Worm (Caenorhabditis elegans) whole organism, L2 larva: ENCODE data around the gene pck-3.

Source experiments
- C34F6.9 ChIP-seq: fragments of 150-350 bp; optimal IDR thresholded peaks from 2 replicates; lab custom pipeline; 2014; ENCODE audit warnings: missing biosample characterization, missing genetic modification characterization
- Y55F3AM.14 ChIP-seq: fragments of 200-800 bp; sonication (Bioruptor generic); optimal IDR thresholded peaks from 2 replicates; lab custom pipeline; 2018; ENCODE audit warnings: mild to moderate bottlenecking, missing genetic modification characterization, missing compliant biosample characterization
- ZK546.5 ChIP-seq: sonication (generic microtip); optimal IDR thresholded peaks from 2 replicates; lab custom pipeline; 2017; ENCODE audit warnings: missing biosample characterization, missing genetic modification characterization
- alr-1 ChIP-seq: fragments of 150-350 bp; optimal IDR thresholded peaks from 2 replicates; lab custom pipeline; 2014; ENCODE audit warnings: missing biosample characterization, missing genetic modification characterization
- aly-2 ChIP-seq: fragments of 150-350 bp; optimal IDR thresholded peaks from 2 replicates; lab custom pipeline; 2014; ENCODE audit warnings: missing biosample characterization, missing genetic modification characterization
- ama-1 ChIP-seq: fragments of 150-350 bp; optimal IDR thresholded peaks from 2 replicates; lab custom pipeline; 2018; ENCODE audit warnings: inconsistent platforms
- blmp-1 ChIP-seq: sonication (generic microtip); optimal IDR thresholded peaks from 2 replicates; lab custom pipeline; 2017; ENCODE audit warnings: missing genetic modification characterization, mild to moderate bottlenecking, missing compliant biosample characterization, antibody characterized with exemption, moderate library complexity; ENCODE audit not compliant: insufficient read depth
- ceh-16 ChIP-seq: fragments of 150-350 bp; optimal IDR thresholded peaks from 2 replicates; lab custom pipeline; 2014; ENCODE audit warnings: missing biosample characterization, missing genetic modification characterization
- dmd-4 ChIP-seq: sonication (generic microtip); optimal IDR thresholded peaks from 2 replicates; lab custom pipeline; 2017; ENCODE audit warnings: missing biosample characterization, missing genetic modification characterization
- elt-1 ChIP-seq: fragments of 150-350 bp; optimal IDR thresholded peaks from 2 replicates; lab custom pipeline; 2014; ENCODE audit warnings: missing biosample characterization, missing genetic modification characterization
- fos-1 ChIP-seq: fragments of 150-350 bp; optimal IDR thresholded peaks from 2 replicates; lab custom pipeline; 2014; ENCODE audit warnings: missing biosample characterization, missing genetic modification characterization
- gmeb-1 ChIP-seq: fragments of 150-350 bp; optimal IDR thresholded peaks from 2 replicates; lab custom pipeline; 2014; ENCODE audit warnings: missing biosample characterization, missing genetic modification characterization
- lin-11 ChIP-seq: fragments of 150-350 bp; sonication (generic microtip); optimal IDR thresholded peaks from 2 replicates; lab custom pipeline; 2014; ENCODE audit warnings: missing biosample characterization, missing genetic modification characterization, inconsistent platforms, mixed read lengths
- lin-13 ChIP-seq: fragments of 150-350 bp; optimal IDR thresholded peaks from 2 replicates; lab custom pipeline; 2014; ENCODE audit warnings: missing biosample characterization, missing genetic modification reagents, missing genetic modification characterization
- lin-39 ChIP-seq: fragments of 150-350 bp; optimal IDR thresholded peaks from 2 replicates; lab custom pipeline; 2014; ENCODE audit warnings: missing biosample characterization, missing genetic modification reagents, missing genetic modification characterization
- lsy-2 ChIP-seq, 2 experiments: fragments of 150-350 bp in 1 of 2; sonication (generic microtip) in 1 of 2; optimal IDR thresholded peaks; 2 replicates each; lab custom pipeline; 2014 to 2017; ENCODE audit warnings: missing biosample characterization in 2 of 2, missing genetic modification characterization in 2 of 2
- mbf-1 ChIP-seq: sonication (generic microtip); optimal IDR thresholded peaks from 2 replicates; lab custom pipeline; 2017; ENCODE audit warnings: missing biosample characterization, missing genetic modification characterization
- nhr-10 ChIP-seq: sonication (generic microtip); optimal IDR thresholded peaks from 2 replicates; lab custom pipeline; 2017; ENCODE audit warnings: missing biosample characterization, missing genetic modification characterization
- nhr-11 ChIP-seq: fragments of 150-350 bp; optimal IDR thresholded peaks from 2 replicates; lab custom pipeline; 2014; ENCODE audit warnings: missing biosample characterization, missing genetic modification characterization
- nhr-12 ChIP-seq: fragments of 150-350 bp; optimal IDR thresholded peaks from 2 replicates; lab custom pipeline; 2014; ENCODE audit warnings: missing biosample characterization, missing genetic modification characterization
- nhr-129 ChIP-seq: fragments of 150-350 bp; optimal IDR thresholded peaks from 2 replicates; lab custom pipeline; 2014; ENCODE audit warnings: missing biosample characterization, missing genetic modification characterization
- nhr-21 ChIP-seq: fragments of 150-350 bp; optimal IDR thresholded peaks from 2 replicates; lab custom pipeline; 2014; ENCODE audit warnings: missing biosample characterization, missing genetic modification characterization
- nhr-23 ChIP-seq: fragments of 150-350 bp; optimal IDR thresholded peaks from 2 replicates; lab custom pipeline; 2014; ENCODE audit warnings: missing biosample characterization, missing genetic modification reagents, missing genetic modification characterization
- nhr-237 ChIP-seq: fragments of 150-350 bp; optimal IDR thresholded peaks from 2 replicates; lab custom pipeline; 2014; ENCODE audit warnings: missing biosample characterization, missing genetic modification characterization
- nhr-25 ChIP-seq: fragments of 150-350 bp; sonication (generic microtip); optimal IDR thresholded peaks from 3 replicates; lab custom pipeline; 2014; ENCODE audit warnings: missing biosample characterization, missing genetic modification characterization
- nhr-6 ChIP-seq: fragments of 150-350 bp; optimal IDR thresholded peaks from 2 replicates; lab custom pipeline; 2014; ENCODE audit warnings: missing biosample characterization, missing genetic modification characterization
- nhr-77 ChIP-seq: fragments of 150-350 bp; optimal IDR thresholded peaks from 2 replicates; lab custom pipeline; 2014; ENCODE audit warnings: missing biosample characterization, missing genetic modification characterization
- peb-1 ChIP-seq: fragments of 150-350 bp; optimal IDR thresholded peaks from 2 replicates; lab custom pipeline; 2014; ENCODE audit warnings: missing biosample characterization, missing genetic modification characterization
- sem-4 ChIP-seq: fragments of 150-350 bp; optimal IDR thresholded peaks from 2 replicates; lab custom pipeline; 2014; ENCODE audit warnings: missing biosample characterization, missing genetic modification reagents, missing genetic modification characterization
- skn-1 ChIP-seq: sonication (generic microtip); optimal IDR thresholded peaks from 2 replicates; lab custom pipeline; 2017; ENCODE audit warnings: missing biosample characterization, missing genetic modification characterization
- sma-3 ChIP-seq: sonication (generic microtip); optimal IDR thresholded peaks from 2 replicates; lab custom pipeline; 2016; ENCODE audit warnings: missing genetic modification reagents, missing genetic modification characterization, missing compliant biosample characterization
- sma-9 ChIP-seq, 2 experiments: fragments of 150-350 bp in 1 of 2; sonication (generic microtip) in 1 of 2; optimal IDR thresholded peaks; 2 replicates each; lab custom pipeline; 2014 to 2016; ENCODE audit warnings: missing genetic modification characterization in 2 of 2, mild to moderate bottlenecking in 1 of 2, missing biosample characterization in 1 of 2, missing compliant biosample characterization in 1 of 2, missing genetic modification reagents in 1 of 2, moderate library complexity in 1 of 2
- snpc-4 ChIP-seq: fragments of 150-350 bp; optimal IDR thresholded peaks from 2 replicates; lab custom pipeline; 2014; ENCODE audit warnings: missing biosample characterization, missing genetic modification characterization
- zag-1 ChIP-seq: fragments of 150-350 bp; optimal IDR thresholded peaks from 2 replicates; lab custom pipeline; 2014; ENCODE audit warnings: missing biosample characterization, missing genetic modification characterization
- ztf-11 ChIP-seq: sonication (generic microtip); optimal IDR thresholded peaks from 2 replicates; lab custom pipeline; 2017; ENCODE audit warnings: missing biosample characterization, missing genetic modification characterization
- ztf-4 ChIP-seq: fragments of 150-350 bp; optimal IDR thresholded peaks from 2 replicates; lab custom pipeline; 2014; ENCODE audit warnings: missing biosample characterization, missing genetic modification characterization

pck-3 gene

ce11 chrIV:5885180-5885887, 11.1 kb upstream of the pck-3 start, which contains the start of gene glf-1:
glf-1 (plus strand) TSS chrIV:5885835.
- no peak for TF ChIP-seq nhr-12
- no peak for TF ChIP-seq nhr-6 (tag; lab: Kevin White, UChicago)
- TF ChIP-seq sma-9 (GFP tag; optimal IDR thresholded peaks at IDR 0.05; lab: Kevin White, UChicago), result no peak
- TF ChIP-seq sma-9 (tag; optimal IDR thresholded peaks at IDR 0.05; lab: Kevin White, UChicago), result no peak
- no peak for TF ChIP-seq zag-1
- TF ChIP-seq lin-11 (tag; lab: Kevin White, UChicago), result no peak
- TF ChIP-seq mbf-1, result no peak
- TF ChIP-seq elt-1 (tag; lab: Kevin White, UChicago), result peak; percentile 62
- TF ChIP-seq blmp-1 (tag; lab: Kevin White, UChicago), result peak; percentile 8
- TF ChIP-seq nhr-25 (tag; lab: Kevin White, UChicago), result no peak
- no peak for TF ChIP-seq ama-1 (lab: Kevin White, UChicago)
- TF ChIP-seq, all 48 proteins: peak for 2

- TF ChIP-seq alr-1 (no peak), nhr-21 (tag; lab: Kevin White, UChicago) (no peak), zag-1 (no peak), nhr-11 (tag; lab: Kevin White, UChicago) (no peak), C34F6.9 (no peak), gmeb-1 (tag; lab: Kevin White, UChicago) (no peak), lin-11 (tag; lab: Kevin White, UChicago) (no peak), lsy-2 (tag; optimal IDR thresholded peaks at IDR 0.05; lab: Kevin White, UChicago) (no peak), nhr-129 (tag; lab: Kevin White, UChicago) (no peak), ceh-16 (tag; lab: Kevin White, UChicago) (no peak), ztf-4 (tag; lab: Kevin White, UChicago) (no peak), snpc-4 (tag; lab: Kevin White, UChicago) (no peak), skn-1 (tag; lab: Kevin White, UChicago) (no peak), nhr-12 (no peak), sem-4 (tag; lab: Kevin White, UChicago) (no peak), nhr-77 (tag; lab: Kevin White, UChicago) (no peak), nhr-10 (tag; lab: Kevin White, UChicago) (no peak), mbf-1 (no peak), aly-2 (tag; lab: Kevin White, UChicago) (no peak)
These were observed 9.8 kb upstream of the pck-3 start for ce11 chrIV:5886605-5887004.

DNA sequence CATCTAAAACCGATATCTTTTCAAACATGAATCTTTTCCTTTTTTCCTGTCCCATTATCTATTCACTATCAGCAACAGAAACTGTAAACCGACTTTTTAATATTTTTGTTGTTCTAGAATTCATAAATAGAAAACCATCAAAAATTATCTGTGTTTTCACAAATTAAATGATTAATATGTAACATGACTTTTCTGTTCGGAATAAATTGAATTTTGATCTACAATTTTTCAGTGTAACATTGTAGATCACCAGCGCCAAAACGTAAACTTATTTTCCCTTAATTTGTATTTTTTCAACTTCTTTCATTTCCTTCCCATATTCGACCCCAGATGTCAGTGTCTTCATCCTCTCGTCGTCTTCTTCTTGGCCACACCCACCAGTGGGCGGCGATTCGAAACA, 5.2 kb upstream of the pck-3 start, which contains the start of gene H04M03.3:
TSS of gene H04M03.3 (plus strand) at position 301 of the 400 bp plus-strand sequence.
- TF ChIP-seq blmp-1 (tag; lab: Kevin White, UChicago), result no peak
- no peak for TF ChIP-seq ceh-16 (tag; lab: Kevin White, UChicago)
- TF ChIP-seq snpc-4 (tag; lab: Kevin White, UChicago), result no peak
- TF ChIP-seq lsy-2 (tag; optimal IDR thresholded peaks at IDR 0.05; lab: Kevin White, UChicago), result no peak
- TF ChIP-seq lin-11 (tag; lab: Kevin White, UChicago), result no peak
- no peak for TF ChIP-seq aly-2 (tag; lab: Kevin White, UChicago)
- TF ChIP-seq skn-1 (tag; lab: Kevin White, UChicago), result no peak
- no peak for TF ChIP-seq ztf-4 (tag; lab: Kevin White, UChicago)
- TF ChIP-seq nhr-6 (tag; lab: Kevin White, UChicago), result no peak
- no peak for TF ChIP-seq lin-13
- TF ChIP-seq lin-39, result no peak
- TF ChIP-seq nhr-23 (tag; lab: Kevin White, UChicago), result no peak
- no peak for TF ChIP-seq fos-1 (tag; lab: Kevin White, UChicago)
- no peak for TF ChIP-seq nhr-11 (tag; lab: Kevin White, UChicago)
- no peak for TF ChIP-seq Y55F3AM.14 (GFP tag; lab: Kevin White, UChicago)

- TF ChIP-seq nhr-21 (tag; lab: Kevin White, UChicago) (no peak), alr-1 (no peak), lin-13 (no peak), nhr-237 (tag; lab: Kevin White, UChicago) (no peak), ZK546.5 (tag; lab: Kevin White, UChicago) (no peak), ztf-11 (tag; lab: Kevin White, UChicago) (no peak), sma-3 (GFP tag; lab: Kevin White, UChicago) (no peak), peb-1 (tag; lab: Kevin White, UChicago) (no peak), nhr-6 (tag; lab: Kevin White, UChicago) (no peak), nhr-23 (tag; lab: Kevin White, UChicago) (no peak), dmd-4 (tag; lab: Kevin White, UChicago) (no peak)
These were observed 1.3 kb upstream of the pck-3 start, which contains the start of gene nspb-6 for ce11 chrIV:5895190-5895589. nspb-6 (plus strand) TSS chrIV:5895490.
